Fruit fly (Drosophila melanogaster): ENCODE results near the gene atk.

The atk gene

dm6 chr3L:20447957-20448356 is 16.7 kb downstream of the atk start (continued):
- TF ChIP-seq dmrt11E (tag; optimal IDR thresholded peaks at IDR 0.05) (no peak), tio (GFP tag; optimal IDR thresholded peaks at IDR 0.05) (no peak), Dll (GFP tag; IDR thresholded peaks at IDR 0.05; ENCODE audit: partially characterized antibody) (no peak), unpg (GFP tag; optimal IDR thresholded peaks at IDR 0.05) (peak; percentile 54), Rx (GFP tag; IDR thresholded peaks at IDR 0.05) (no peak), jigr1 (GFP tag; IDR thresholded peaks at IDR 0.05) (no peak), Bteb2 (GFP tag; optimal IDR thresholded peaks at IDR 0.05) (no peak), Gsc (GFP tag; IDR thresholded peaks at IDR 0.05) (no peak), CG11247 (GFP tag; IDR thresholded peaks at IDR 0.05) (no peak), bbx (GFP tag; IDR thresholded peaks at IDR 0.05; ENCODE audit: partially characterized antibody) (no peak), CG10654 (GFP tag; optimal IDR thresholded peaks at IDR 0.05) (no peak), tap (tag; optimal IDR thresholded peaks at IDR 0.05) (peak; percentile 42), abd-A (tag; optimal IDR thresholded peaks at IDR 0.05) (no peak), scrt (GFP tag; optimal IDR thresholded peaks at IDR 0.05) (peak; percentile 36), tx (GFP tag; optimal IDR thresholded peaks at IDR 0.05) (no peak), pnt (GFP tag; optimal IDR thresholded peaks at IDR 0.05) (no peak), Sox100B (GFP tag; optimal IDR thresholded peaks at IDR 0.05) (peak; percentile 54), Tbp (GFP tag; optimal IDR thresholded peaks at IDR 0.05) (no peak), h (optimal IDR thresholded peaks at IDR 0.05) (no peak), eyg (GFP tag; optimal IDR thresholded peaks at IDR 0.05) (no peak), CG5953 (GFP tag; IDR thresholded peaks at IDR 0.05) (no peak), cg (GFP tag; optimal IDR thresholded peaks at IDR 0.05) (no peak), MTF-1 (GFP tag; optimal IDR thresholded peaks at IDR 0.05; ENCODE audit: borderline replicate concordance) (peak; percentile 80), CG12104 (GFP tag; optimal IDR thresholded peaks at IDR 0.05) (no peak), grau (tag; optimal IDR thresholded peaks at IDR 0.05) (peak; percentile 1), sc (optimal IDR thresholded peaks at IDR 0.05) (no peak), sc (GFP tag; optimal IDR thresholded peaks at IDR 0.05) (no peak), zf30C (GFP tag; optimal IDR thresholded peaks at IDR 0.05) (no peak), CG2120 (GFP tag; optimal IDR thresholded peaks at IDR 0.05) (no peak), CG12299 (tag; optimal IDR thresholded peaks at IDR 0.05) (peak; percentile 49), CG15269 (tag; optimal IDR thresholded peaks at IDR 0.05) (peak; percentile 24), bsh (GFP tag; optimal IDR thresholded peaks at IDR 0.05) (peak in 1 of 2 experiments; percentile 5), CG6765 (GFP tag; optimal IDR thresholded peaks at IDR 0.05) (peak; percentile 69), ato (GFP tag; IDR thresholded peaks at IDR 0.05; ENCODE audit: partially characterized antibody) (no peak), NK7.1 (GFP tag; optimal IDR thresholded peaks at IDR 0.05) (no peak), gt (GFP tag; IDR thresholded peaks at IDR 0.05) (no peak), Blimp-1 (GFP tag; optimal IDR thresholded peaks at IDR 0.05) (peak; percentile 7), crol (GFP tag; IDR thresholded peaks at IDR 0.05) (no peak), lmd (GFP tag; IDR thresholded peaks at IDR 0.05) (no peak), Dp (GFP tag; optimal IDR thresholded peaks at IDR 0.05) (no peak), onecut (GFP tag; IDR thresholded peaks at IDR 0.05) (peak; percentile 8; the same call in 1 of the 2 replicates), CG1647 (GFP tag; optimal IDR thresholded peaks at IDR 0.05) (no peak), CG15479 (GFP tag; optimal IDR thresholded peaks at IDR 0.05) (no peak), CG6175 (GFP tag; IDR thresholded peaks at IDR 0.05) (no peak), H2.0 (GFP tag; IDR thresholded peaks at IDR 0.05) (no peak), Doc3 (GFP tag; IDR thresholded peaks at IDR 0.05; ENCODE audit: partially characterized antibody) (no peak), Mes4 (GFP tag; optimal IDR thresholded peaks at IDR 0.05) (no peak), BtbVII (GFP tag; optimal IDR thresholded peaks at IDR 0.05) (peak; percentile 82), Dek (tag; optimal IDR thresholded peaks at IDR 0.05) (peak; percentile 30), CG42726 (GFP tag; IDR thresholded peaks at IDR 0.05; ENCODE audit: partially characterized antibody) (no peak), CG10543 (GFP tag; optimal IDR thresholded peaks at IDR 0.05) (peak; percentile 49), Ets65A (GFP tag) (no peak)
